Fruit fly (Drosophila melanogaster): ENCODE data around the gene Octbeta1R.
A peak's percentile ranks its signal among the peaks of the same experiment; 100 is the strongest.

Octbeta1R gene

dm6 chr3R:22528264-22529158, 31.5 kb downstream of the Octbeta1R start, which contains the start of gene CG5346 (continued):
- TF ChIP-seq Dll (GFP tag; IDR thresholded peaks at IDR 0.05; ENCODE audit: partially characterized antibody) (peak; percentile 85), CG3407 (GFP tag; optimal IDR thresholded peaks at IDR 0.05) (no peak), Rfx (GFP tag; IDR thresholded peaks at IDR 0.05) (peak; percentile 30; the same call in 1 of the 2 replicates), sqz (GFP tag; optimal IDR thresholded peaks at IDR 0.05) (peak; percentile 60), psq (GFP tag; optimal IDR thresholded peaks at IDR 0.05) (no peak), Bgb (GFP tag; IDR thresholded peaks at IDR 0.05; ENCODE audit: partially characterized antibody) (peak; percentile 95), CG13894 (tag; optimal IDR thresholded peaks at IDR 0.05) (no peak), lbe (GFP tag; optimal IDR thresholded peaks at IDR 0.05) (no peak), Dp (GFP tag; optimal IDR thresholded peaks at IDR 0.05) (peak; percentile 61), usp (GFP tag; optimal IDR thresholded peaks at IDR 0.05) (no peak), CHES-1-like (GFP tag; optimal IDR thresholded peaks at IDR 0.05) (no peak), chinmo (GFP tag; IDR thresholded peaks at IDR 0.05; ENCODE audit: partially characterized antibody) (peak; percentile 80; the same call in 1 of the 4 replicates), CTCF (GFP tag; optimal IDR thresholded peaks at IDR 0.05) (peak; percentile 56), grn (GFP tag; optimal IDR thresholded peaks at IDR 0.05) (peak; percentile 67), Doc3 (GFP tag; IDR thresholded peaks at IDR 0.05; ENCODE audit: partially characterized antibody) (peak; percentile 55; the same call in 2 of the 3 replicates), Sry-δ (GFP tag; optimal IDR thresholded peaks at IDR 0.05) (peak; percentile 60), CG42726 (GFP tag; IDR thresholded peaks at IDR 0.05; ENCODE audit: partially characterized antibody) (peak; percentile 84), Blimp-1 (GFP tag; optimal IDR thresholded peaks at IDR 0.05) (peak; percentile 33), nau (GFP tag; optimal IDR thresholded peaks at IDR 0.05) (no peak), knrl (GFP tag; IDR thresholded peaks at IDR 0.05; ENCODE audit: partially characterized antibody) (peak; percentile 87), E2f2 (GFP tag; IDR thresholded peaks at IDR 0.05) (peak; percentile 69), CG17361 (GFP tag; IDR thresholded peaks at IDR 0.05) (0 out of 3 replicates have a peak, but pooled peaks have one; percentile 19), hkb (optimal IDR thresholded peaks at IDR 0.05) (no peak), hkb (GFP tag; IDR thresholded peaks at IDR 0.05) (no peak), gce (GFP tag; IDR thresholded peaks at IDR 0.05) (no peak), stwl (tag; optimal IDR thresholded peaks at IDR 0.05) (peak; percentile 67), NFAT (GFP tag; IDR thresholded peaks at IDR 0.05) (peak; percentile 45; the same call in 1 of the 2 replicates), CG18476 (GFP tag; optimal IDR thresholded peaks at IDR 0.05) (no peak), aop (GFP tag; IDR thresholded peaks at IDR 0.05) (no peak), caup (GFP tag; optimal IDR thresholded peaks at IDR 0.05; ENCODE audit: severe bottlenecking) (no peak)

- TF ChIP-seq dmrt11E (tag; optimal IDR thresholded peaks at IDR 0.05) (peak; percentile 31), PHDP (tag; optimal IDR thresholded peaks at IDR 0.05) (peak; percentile 62), lab (GFP tag; optimal IDR thresholded peaks at IDR 0.05) (peak; percentile 77), lola (GFP tag; optimal IDR thresholded peaks at IDR 0.05) (peak in 1 of 3 experiments; percentile 7), E2f2 (GFP tag; IDR thresholded peaks at IDR 0.05) (peak; percentile 37; the same call in 1 of the 2 replicates), ham (GFP tag; IDR thresholded peaks at IDR 0.05) (no peak), Neu2 (GFP tag; optimal IDR thresholded peaks at IDR 0.05; ENCODE audit: borderline replicate concordance) (no peak), CG32532 (GFP tag; IDR thresholded peaks at IDR 0.05) (no peak), E2f1 (GFP tag; IDR thresholded peaks at IDR 0.05) (0 out of 2 replicates have a peak, but pooled peaks have one; percentile 12), CG15269 (tag; optimal IDR thresholded peaks at IDR 0.05) (peak; percentile 9), CG8944 (GFP tag; optimal IDR thresholded peaks at IDR 0.05) (peak; percentile 25), sd (tag; optimal IDR thresholded peaks at IDR 0.05) (peak; percentile 18), CG18619 (GFP tag; optimal IDR thresholded peaks at IDR 0.05) (peak; percentile 21), HLH4C (GFP tag; IDR thresholded peaks at IDR 0.05; ENCODE audit: partially characterized antibody) (no peak), CG7745 (tag; optimal IDR thresholded peaks at IDR 0.05) (no peak), CG5180 (GFP tag; optimal IDR thresholded peaks at IDR 0.05) (peak; percentile 56), Taf1 (GFP tag; IDR thresholded peaks at IDR 0.05) (0 out of 2 replicates have a peak, but pooled peaks have one; percentile 16), CG12769 (tag; optimal IDR thresholded peaks at IDR 0.05) (peak; percentile 19), hkb (optimal IDR thresholded peaks at IDR 0.05) (no peak), hkb (GFP tag; IDR thresholded peaks at IDR 0.05) (peak; percentile 62; the same call in 1 of the 2 replicates)
Observed at dm6 chr3R:22530305-22530704, 33.3 kb downstream of the Octbeta1R start, which contains the start of gene CG33099. CG33099 (minus strand) TSS chr3R:22530572.
